Worm (Caenorhabditis elegans) whole organism, L3 larva: Measurements from ENCODE around the gene srg-64.

Source experiments
- R02D3.7 ChIP-seq: fragments of 150-350 bp; optimal IDR thresholded peaks from 2 replicates; lab custom pipeline; 2014; ENCODE audit warnings: missing biosample characterization, missing genetic modification characterization
- ama-1 ChIP-seq: fragments of 150-350 bp; optimal IDR thresholded peaks from 2 replicates; lab custom pipeline; 2018
- ceh-82 ChIP-seq: fragments of 150-350 bp; optimal IDR thresholded peaks from 2 replicates; lab custom pipeline; 2014; ENCODE audit warnings: missing biosample characterization, missing genetic modification characterization
- ceh-9 ChIP-seq: sonication (generic microtip); optimal IDR thresholded peaks from 2 replicates; lab custom pipeline; 2018; ENCODE audit warnings: missing biosample characterization, missing genetic modification characterization
- lin-39 ChIP-seq: fragments of 150-350 bp; optimal IDR thresholded peaks from 2 replicates; lab custom pipeline; 2018; ENCODE audit warnings: missing biosample characterization, missing genetic modification reagents, missing genetic modification characterization
- nfya-1 ChIP-seq: sonication (generic microtip); optimal IDR thresholded peaks from 2 replicates; lab custom pipeline; 2017; ENCODE audit warnings: missing genetic modification characterization, mild to moderate bottlenecking, missing compliant biosample characterization, antibody characterized with exemption, moderate library complexity; ENCODE audit not compliant: insufficient read depth
- nhr-25 ChIP-seq: sonication (generic microtip); optimal IDR thresholded peaks from 2 replicates; lab custom pipeline; 2017; ENCODE audit warnings: missing biosample characterization, missing genetic modification characterization
- nhr-77 ChIP-seq: fragments of 150-350 bp; optimal IDR thresholded peaks from 2 replicates; lab custom pipeline; 2014; ENCODE audit warnings: missing biosample characterization, missing genetic modification characterization
- snpc-4 ChIP-seq: fragments of 150-350 bp; optimal IDR thresholded peaks from 2 replicates; lab custom pipeline; 2014; ENCODE audit warnings: missing biosample characterization, missing genetic modification characterization
- tbx-2 ChIP-seq: sonication (generic microtip); optimal IDR thresholded peaks from 2 replicates; lab custom pipeline; 2016; ENCODE audit warnings: mild to moderate bottlenecking, missing genetic modification characterization, missing compliant biosample characterization
- unc-62 ChIP-seq: fragments of 150-350 bp; sonication (generic microtip); optimal IDR thresholded peaks from 4 replicates; lab custom pipeline; 2014; ENCODE audit warnings: missing biosample characterization, missing genetic modification reagents, missing genetic modification characterization
- ztf-11 ChIP-seq: fragments of 150-350 bp; optimal IDR thresholded peaks from 2 replicates; lab custom pipeline; 2014; ENCODE audit warnings: missing biosample characterization, missing genetic modification characterization
- ztf-4 ChIP-seq: fragments of 150-350 bp; optimal IDR thresholded peaks from 2 replicates; lab custom pipeline; 2014; ENCODE audit warnings: missing biosample characterization, missing genetic modification characterization

DNA sequence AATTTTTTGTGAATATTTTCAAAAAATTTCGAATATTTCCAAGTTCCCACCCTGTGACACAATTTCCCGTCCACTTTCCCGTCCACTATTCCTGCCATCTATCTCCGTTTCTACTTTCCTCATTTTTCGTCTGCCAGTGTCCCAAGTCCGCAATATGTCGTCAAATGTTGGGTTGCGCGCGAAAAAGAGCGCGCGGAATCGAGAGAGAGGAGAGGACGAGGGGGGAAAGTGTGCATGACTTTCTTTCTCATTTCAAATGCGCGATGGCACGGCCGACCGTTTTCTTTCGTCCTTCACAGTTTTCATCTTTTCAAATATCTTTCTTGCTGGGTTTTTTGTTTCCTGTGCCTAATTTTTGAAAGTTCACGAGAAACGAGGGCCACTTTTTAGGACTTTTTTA is 15.4 kb downstream of the srg-64 start:
- TF ChIP-seq ztf-4 (tag; lab: Kevin White, UChicago) = no peak
- no peak for TF ChIP-seq tbx-2 (tag; lab: Kevin White, UChicago)
- TF ChIP-seq snpc-4 (tag; lab: Kevin White, UChicago) = peak; percentile 74
- no peak for TF ChIP-seq nfya-1 (tag; lab: Kevin White, UChicago)
- TF ChIP-seq ceh-82 (tag; lab: Kevin White, UChicago) = no peak
- no peak for TF ChIP-seq ama-1 (lab: Kevin White, UChicago)
- no peak for TF ChIP-seq R02D3.7 (tag; lab: Kevin White, UChicago)
- no peak for TF ChIP-seq unc-62 (GFP tag; lab: Kevin White, UChicago)
- TF ChIP-seq nhr-77 (tag; lab: Kevin White, UChicago) = no peak
- peak; percentile 68 for TF ChIP-seq nhr-25 (tag; lab: Kevin White, UChicago)
- TF ChIP-seq ztf-11 = no peak
- no peak for TF ChIP-seq ceh-9 (tag; lab: Kevin White, UChicago)
- TF ChIP-seq lin-39 = no peak
